Fruit fly (Drosophila melanogaster) whole organism, embryonic: ENCODE measurements around the gene mib1.

ENCODE experiments used
- Abd-B ChIP-seq: fragments of 200-800 bp; sonication (Bioruptor generic); optimal IDR thresholded peaks from 2 replicates; lab custom pipeline; 2018; ENCODE audit warnings: missing biosample characterization, mild to moderate bottlenecking, missing genetic modification characterization, moderate library complexity
- CG10565 ChIP-seq: fragments of 200-800 bp; sonication (Bioruptor generic); optimal IDR thresholded peaks from 3 replicates; lab custom pipeline; 2016; ENCODE audit warnings: missing biosample characterization, mild to moderate bottlenecking, missing genetic modification characterization
- CG10959 ChIP-seq: fragments of 200-800 bp; sonication (Bioruptor generic); IDR thresholded peaks from 2 replicates; pipeline ENCODE4 v1.3.6; 2022; ENCODE audit warnings: missing biosample characterization, missing genetic modification characterization
- CG1233 ChIP-seq: fragments of 200-800 bp; sonication (Bioruptor generic); optimal IDR thresholded peaks from 4 replicates; lab custom pipeline; 2018; ENCODE audit warnings: missing biosample characterization, mild to moderate bottlenecking, missing genetic modification characterization
- CG18599 ChIP-seq: fragments of 200-800 bp; sonication (Bioruptor generic); optimal IDR thresholded peaks from 3 replicates; lab custom pipeline; 2017; ENCODE audit warnings: missing biosample characterization, missing genetic modification characterization, mild to moderate bottlenecking, moderate library complexity, missing genetic modification reagents
- CG2678 ChIP-seq: fragments of 200-800 bp; sonication (Bioruptor generic); optimal IDR thresholded peaks from 3 replicates; lab custom pipeline; 2019; ENCODE audit warnings: missing biosample characterization, mild to moderate bottlenecking, missing genetic modification characterization, moderate library complexity
- CG30431 ChIP-seq: fragments of 200-800 bp; sonication (Bioruptor generic); optimal IDR thresholded peaks from 2 replicates; lab custom pipeline; 2017; ENCODE audit warnings: missing biosample characterization, missing genetic modification characterization
- CG31224 ChIP-seq: fragments of 200-800 bp; sonication (Bioruptor generic); IDR thresholded peaks from 2 replicates; pipeline ENCODE4 v1.3.6; 2022; ENCODE audit warnings: missing biosample characterization, missing genetic modification characterization
- CG32532 ChIP-seq: fragments of 200-800 bp; sonication (Bioruptor generic); IDR thresholded peaks from 2 replicates; pipeline ENCODE4 v1.3.6; 2022; ENCODE audit warnings: missing biosample characterization, missing genetic modification characterization
- CG34376 ChIP-seq: fragments of 200-800 bp; sonication (Bioruptor generic); optimal IDR thresholded peaks from 2 replicates; lab custom pipeline; 2018; ENCODE audit warnings: missing biosample characterization, mild to moderate bottlenecking, missing genetic modification characterization
- CG34422 ChIP-seq: fragments of 200-800 bp; sonication (Bioruptor generic); IDR thresholded peaks from 3 replicates; pipeline ENCODE4 v1.3.6; 2022; ENCODE audit warnings: missing biosample characterization, missing genetic modification characterization
- CG3838 ChIP-seq: fragments of 200-800 bp; sonication (Bioruptor generic); optimal IDR thresholded peaks from 3 replicates; lab custom pipeline; 2016; ENCODE audit warnings: missing biosample characterization, missing genetic modification characterization
- CG3995 ChIP-seq: fragments of 200-800 bp; sonication (Bioruptor generic); optimal IDR thresholded peaks from 3 replicates; lab custom pipeline; 2016; ENCODE audit warnings: missing biosample characterization, missing genetic modification characterization
- CG4360 ChIP-seq: fragments of 200-800 bp; sonication (Bioruptor generic); IDR thresholded peaks from 2 replicates; pipeline ENCODE4 v1.3.6; 2022; ENCODE audit warnings: missing biosample characterization, missing genetic modification characterization
- CG5245 ChIP-seq: fragments of 200-800 bp; sonication (Bioruptor generic); optimal IDR thresholded peaks from 3 replicates; lab custom pipeline; 2016; ENCODE audit warnings: missing biosample characterization, missing genetic modification characterization
- CG5953 ChIP-seq: fragments of 200-800 bp; sonication (Bioruptor generic); IDR thresholded peaks from 2 replicates; pipeline ENCODE4 v1.3.6; 2022; ENCODE audit warnings: missing biosample characterization, missing genetic modification characterization
- CG6854 ChIP-seq: fragments of 200-800 bp; sonication (Bioruptor generic); optimal IDR thresholded peaks from 3 replicates; lab custom pipeline; 2017; ENCODE audit warnings: missing biosample characterization, mild to moderate bottlenecking, missing genetic modification characterization
- CG8359 ChIP-seq: fragments of 200-800 bp; sonication (Bioruptor generic); optimal IDR thresholded peaks from 2 replicates; lab custom pipeline; 2017; ENCODE audit warnings: missing biosample characterization, mild to moderate bottlenecking, missing genetic modification characterization, borderline replicate concordance
- CTCF ChIP-seq: fragments of 200-800 bp; sonication (Bioruptor generic); optimal IDR thresholded peaks from 2 replicates; lab custom pipeline; 2017; ENCODE audit warnings: missing biosample characterization, mild to moderate bottlenecking, missing genetic modification characterization, moderate library complexity
- Dip3 ChIP-seq: fragments of 200-800 bp; sonication (Bioruptor generic); optimal IDR thresholded peaks from 3 replicates; lab custom pipeline; 2016; ENCODE audit warnings: missing biosample characterization, missing genetic modification characterization
- Doc3 ChIP-seq: fragments of 200-800 bp; sonication (Bioruptor generic); IDR thresholded peaks from 3 replicates; pipeline ENCODE4 v1.3.6; 2022; ENCODE audit warnings: missing biosample characterization, missing genetic modification characterization; ENCODE audit not compliant: partially characterized antibody
- Drgx ChIP-seq: fragments of 200-800 bp; sonication (Bioruptor generic); IDR thresholded peaks from 2 replicates; pipeline ENCODE4 v1.3.6; 2022; ENCODE audit warnings: missing biosample characterization, missing genetic modification characterization
- HHEX ChIP-seq: fragments of 200-800 bp; sonication (Bioruptor generic); optimal IDR thresholded peaks from 3 replicates; lab custom pipeline; 2017; ENCODE audit warnings: missing biosample characterization, mild to moderate bottlenecking, missing genetic modification characterization, missing genetic modification reagents
- HLHmδ ChIP-seq: fragments of 200-800 bp; sonication (Bioruptor generic); optimal IDR thresholded peaks from 2 replicates; lab custom pipeline; 2018; ENCODE audit warnings: missing biosample characterization, mild to moderate bottlenecking, missing genetic modification characterization, moderate library complexity
- Hey ChIP-seq: fragments of 200-800 bp; sonication (Bioruptor generic); optimal IDR thresholded peaks from 3 replicates; lab custom pipeline; 2018; ENCODE audit warnings: missing biosample characterization, mild to moderate bottlenecking, missing genetic modification characterization
- HmgD ChIP-seq: fragments of 200-800 bp; sonication (Bioruptor generic); optimal IDR thresholded peaks from 3 replicates; lab custom pipeline; 2016; ENCODE audit warnings: missing biosample characterization, missing genetic modification characterization
- MBD-R2 ChIP-seq: fragments of 200-800 bp; sonication (Bioruptor generic); IDR thresholded peaks from 2 replicates; pipeline ENCODE4 v1.3.6; 2022; ENCODE audit warnings: missing biosample characterization, missing genetic modification characterization
- NK7.1 ChIP-seq: fragments of 200-800 bp; sonication (Bioruptor generic); optimal IDR thresholded peaks from 3 replicates; lab custom pipeline; 2016; ENCODE audit warnings: missing biosample characterization, missing genetic modification characterization
- Rfx ChIP-seq: fragments of 200-800 bp; sonication (Bioruptor generic); IDR thresholded peaks from 2 replicates; pipeline ENCODE4 v1.3.6; 2022; ENCODE audit warnings: missing biosample characterization, missing genetic modification characterization
- Side ChIP-seq: fragments of 200-800 bp; sonication (Bioruptor generic); optimal IDR thresholded peaks from 2 replicates; lab custom pipeline; 2016; ENCODE audit warnings: missing biosample characterization, missing genetic modification characterization
- Stat92E ChIP-seq, 3 experiments: fragments of >200 bp in 2 of 3; fragments of 200-800 bp in 1 of 3; sonication (Bioruptor generic) in 1 of 3; optimal IDR thresholded peaks; 2 replicates each; lab custom pipeline; 2017 to 2019; ENCODE audit warnings: missing biosample characterization in 3 of 3, missing genetic modification characterization in 3 of 3, mild to moderate bottlenecking in 1 of 3, moderate library complexity in 1 of 3
- Usf ChIP-seq: fragments of 200-800 bp; sonication (Bioruptor generic); optimal IDR thresholded peaks from 2 replicates; lab custom pipeline; 2017; ENCODE audit warnings: missing genotype, missing biosample characterization, missing genetic modification characterization
- ato ChIP-seq: fragments of 200-800 bp; sonication (Bioruptor generic); IDR thresholded peaks from 2 replicates; pipeline ENCODE4 v1.3.6; 2022; ENCODE audit warnings: missing biosample characterization, missing genetic modification characterization; ENCODE audit not compliant: partially characterized antibody
- bcd ChIP-seq: fragments of 200-800 bp; sonication (Bioruptor generic); optimal IDR thresholded peaks from 2 replicates; lab custom pipeline; 2017; ENCODE audit warnings: missing biosample characterization, mild to moderate bottlenecking, missing genetic modification characterization
- chn ChIP-seq: fragments of 200-800 bp; sonication (Bioruptor generic); optimal IDR thresholded peaks from 2 replicates; lab custom pipeline; 2016; ENCODE audit warnings: missing biosample characterization, missing genetic modification characterization
- crc ChIP-seq: fragments of 200-800 bp; sonication (Bioruptor generic); optimal IDR thresholded peaks from 2 replicates; lab custom pipeline; 2016; ENCODE audit warnings: missing biosample characterization, missing genetic modification characterization
- dpn ChIP-seq, 2 experiments: fragments of 200-800 bp; sonication (Bioruptor generic); optimal IDR thresholded peaks; 3 replicates each; lab custom pipeline; 2016; ENCODE audit warnings: missing biosample characterization in 2 of 2, missing genetic modification characterization in 2 of 2
- emc ChIP-seq: fragments of 200-800 bp; sonication (Bioruptor generic); optimal IDR thresholded peaks from 2 replicates; lab custom pipeline; 2016; ENCODE audit warnings: missing biosample characterization, missing genetic modification characterization
- esg ChIP-seq: fragments of 200-800 bp; sonication (Bioruptor generic); conservative IDR thresholded peaks from 2 replicates; pipeline ENCODE4 v1.3.6; 2022; ENCODE audit warnings: missing biosample characterization, missing genetic modification characterization
- ewg ChIP-seq: fragments of 200-800 bp; sonication (Bioruptor generic); optimal IDR thresholded peaks from 3 replicates; lab custom pipeline; 2017; ENCODE audit warnings: mild to moderate bottlenecking, missing biosample characterization, missing genetic modification reagents, missing genetic modification characterization
- lola ChIP-seq, 3 experiments: fragments of >200 bp in 2 of 3; fragments of 200-800 bp in 1 of 3; sonication (Bioruptor generic) in 1 of 3; optimal IDR thresholded peaks; 2 replicates each; lab custom pipeline; 2017 to 2019; ENCODE audit warnings: missing biosample characterization in 3 of 3, missing genetic modification characterization in 3 of 3, mild to moderate bottlenecking in 1 of 3, moderate library complexity in 1 of 3
- oc ChIP-seq: fragments of 200-800 bp; sonication (Bioruptor generic); optimal IDR thresholded peaks from 2 replicates; lab custom pipeline; 2018; ENCODE audit warnings: missing biosample characterization, mild to moderate bottlenecking, missing genetic modification characterization, moderate library complexity
- slbo ChIP-seq: fragments of 200-800 bp; sonication (Bioruptor generic); IDR thresholded peaks from 2 replicates; pipeline ENCODE4 v1.3.6; 2022; ENCODE audit warnings: missing biosample characterization, missing genetic modification characterization
- slp2 ChIP-seq: fragments of 200-800 bp; sonication (Bioruptor generic); optimal IDR thresholded peaks from 2 replicates; lab custom pipeline; 2016; ENCODE audit warnings: missing biosample characterization, missing genetic modification characterization
- tap ChIP-seq: fragments of 200-800 bp; optimal IDR thresholded peaks from 3 replicates; lab custom pipeline; 2019; ENCODE audit warnings: missing biosample characterization, mild to moderate bottlenecking, missing genetic modification characterization, moderate library complexity

mib1 gene

dm6 chr3L:16060806-16061600 lies 49.4 kb upstream of the mib1 start (continued):
- TF ChIP-seq Doc3 (GFP tag; lab: Robert Waterston, UW) (no peak), CTCF (GFP tag; lab: Kevin White, UChicago) (no peak), Rfx (GFP tag; lab: Robert Waterston, UW) (peak; percentile 39; the same call in 1 of the 2 replicates), CG5245 (GFP tag; lab: Kevin White, UChicago) (no peak), CG30431 (peak; percentile 1), CG32532 (no peak; the same call in 1 of the 2 replicates), Dip3 (GFP tag; lab: Kevin White, UChicago) (peak; percentile 19), MBD-R2 (GFP tag; lab: Robert Waterston, UW) (peak; percentile 9; the same call in 1 of the 2 replicates), oc (tag; lab: Kevin White, UChicago) (no peak), HmgD (no peak), CG31224 (GFP tag; lab: Robert Waterston, UW) (no peak), CG2678 (no peak), HLHmδ (GFP tag; lab: Kevin White, UChicago) (no peak), CG4360 (GFP tag; lab: Robert Waterston, UW) (no peak), CG1233 (GFP tag; lab: Kevin White, UChicago) (peak; percentile 46), CG10959 (no peak), CG34376 (GFP tag; lab: Kevin White, UChicago) (no peak), CG8359 (GFP tag; lab: Kevin White, UChicago) (peak; percentile 25), bcd (GFP tag; lab: Kevin White, UChicago) (no peak), Drgx (0 out of 2 replicates have a peak, but pooled peaks have one; percentile 16), crc (GFP tag; lab: Kevin White, UChicago) (no peak), Usf (GFP tag; lab: Kevin White, UChicago) (peak; percentile 21), HHEX (peak; percentile 27), dpn (GFP tag; optimal IDR thresholded peaks at IDR 0.05; lab: Kevin White, UChicago) (peak; percentile 22 to 33), NK7.1 (GFP tag; lab: Kevin White, UChicago) (no peak), Abd-B (GFP tag; lab: Kevin White, UChicago) (no peak), Side (GFP tag; lab: Kevin White, UChicago) (no peak), emc (GFP tag; lab: Kevin White, UChicago) (no peak), Stat92E (GFP tag; optimal IDR thresholded peaks at IDR 0.05; lab: Kevin White, UChicago) (no peak), esg (GFP tag; lab: Robert Waterston, UW) (peak; percentile 41; the same call in 1 of the 2 replicates), slbo (GFP tag; lab: Robert Waterston, UW) (peak; percentile 46; the same call in 1 of the 2 replicates), CG10565 (GFP tag; lab: Kevin White, UChicago) (no peak), ato (GFP tag; lab: Robert Waterston, UW) (no peak), ewg (GFP tag; lab: Kevin White, UChicago) (no peak), CG34422 (GFP tag; lab: Robert Waterston, UW) (no peak), Hey (no peak), chn (no peak), CG18599 (GFP tag; lab: Kevin White, UChicago) (peak; percentile 42), CG6854 (GFP tag; lab: Kevin White, UChicago) (no peak), slp2 (GFP tag; lab: Kevin White, UChicago) (no peak), CG3995 (GFP tag; lab: Kevin White, UChicago) (no peak), CG5953 (GFP tag; lab: Robert Waterston, UW) (no peak), lola (GFP tag; optimal IDR thresholded peaks at IDR 0.05; lab: Kevin White, UChicago) (peak in 1 of 3 experiments; percentile 73), CG3838 (GFP tag; lab: Kevin White, UChicago) (no peak), tap (no peak)
